Worm (Caenorhabditis elegans): Measurements from ENCODE around the gene C53C7.3.
A peak's percentile ranks its signal among the peaks of the same experiment; 100 is the strongest.

Gene C53C7.3

DNA sequence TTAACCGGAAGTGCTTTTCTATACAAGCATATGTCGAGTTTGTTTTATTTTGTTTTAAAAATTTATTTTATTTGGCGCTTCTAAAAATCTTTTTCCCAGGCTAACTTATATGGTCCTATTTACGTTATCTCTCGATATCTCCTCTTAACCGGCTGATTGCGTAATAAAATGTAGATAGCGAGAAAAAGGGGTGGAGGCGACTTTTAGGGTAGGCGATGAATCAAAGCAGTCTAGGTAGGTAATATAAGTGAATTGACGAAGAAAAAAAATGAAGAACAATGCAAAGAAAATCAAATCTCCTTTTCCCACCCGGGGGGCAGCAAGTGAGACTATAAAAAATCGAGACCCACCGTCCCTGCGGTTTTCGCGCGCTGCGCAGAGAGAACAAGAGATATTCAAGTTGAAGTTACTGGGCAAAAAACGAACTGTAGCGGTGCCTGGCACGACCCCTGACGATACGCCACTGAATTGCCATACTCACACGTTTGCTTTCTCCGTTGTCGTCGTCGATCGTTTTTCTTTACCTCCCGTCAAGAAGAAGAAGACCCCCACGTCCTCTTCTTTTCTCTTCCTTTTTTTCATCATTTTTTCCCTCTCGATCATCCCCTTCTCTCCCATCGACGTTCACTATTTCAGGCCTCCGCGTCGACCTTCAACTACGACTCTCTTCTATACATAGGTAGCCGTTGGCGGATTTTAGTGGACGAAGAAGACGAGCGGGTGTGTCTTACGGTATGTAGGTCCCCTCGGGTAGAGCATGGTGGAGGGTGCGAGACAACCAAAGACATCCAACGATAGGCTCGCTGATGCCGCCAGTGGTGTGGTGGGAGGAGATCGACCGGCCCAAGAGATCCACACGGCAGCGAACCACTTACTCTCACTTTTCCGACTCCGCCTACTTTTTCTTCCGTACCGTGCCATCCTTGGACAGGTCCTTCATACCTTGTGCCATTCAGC, 40.2 kb upstream of the C53C7.3 start, which contains the start of gene nhr-25:
nhr-25 (plus strand) TSS at position 637 of the 957 bp plus-strand sequence.
- no peak for TF ChIP-seq hlh-15 (tag; optimal IDR thresholded peaks at IDR 0.05)
- no peak for TF ChIP-seq pqm-1 (tag; optimal IDR thresholded peaks at IDR 0.05)
- TF ChIP-seq hlh-6 (tag; optimal IDR thresholded peaks at IDR 0.05), result no peak
- no peak for TF ChIP-seq sdc-2 (tag; optimal IDR thresholded peaks at IDR 0.05)
- TF ChIP-seq elt-2 (tag; optimal IDR thresholded peaks at IDR 0.05), result peak; percentile 62
- no peak for TF ChIP-seq pha-2 (tag; optimal IDR thresholded peaks at IDR 0.05)
- TF ChIP-seq ceh-31 (tag; optimal IDR thresholded peaks at IDR 0.05), result peak; percentile 17
- no peak for TF ChIP-seq syd-9 (tag; optimal IDR thresholded peaks at IDR 0.05)
- no peak for TF ChIP-seq pat-9 (tag; optimal IDR thresholded peaks at IDR 0.05)
- TF ChIP-seq ref-2 (tag; optimal IDR thresholded peaks at IDR 0.05), result no peak
- TF ChIP-seq T23F11.4 (GFP tag; optimal IDR thresholded peaks at IDR 0.05), result no peak

ce11 chrX:13008895-13009294, 39.5 kb upstream of the C53C7.3 start:
- TF ChIP-seq nhr-11 (tag; optimal IDR thresholded peaks at IDR 0.05) (no peak), hlh-8 (tag; optimal IDR thresholded peaks at IDR 0.05) (no peak), hlh-30 (tag; optimal IDR thresholded peaks at IDR 0.05; ENCODE audit: insufficient read depth) (no peak), elt-2 (tag; optimal IDR thresholded peaks at IDR 0.05) (no peak), ceh-22 (tag; optimal IDR thresholded peaks at IDR 0.05) (no peak), nfya-1 (tag; optimal IDR thresholded peaks at IDR 0.05) (no peak), che-1 (tag; optimal IDR thresholded peaks at IDR 0.05) (no peak), ztf-16 (tag; optimal IDR thresholded peaks at IDR 0.05) (no peak), lim-6 (tag; optimal IDR thresholded peaks at IDR 0.05) (no peak), sdc-2 (tag; optimal IDR thresholded peaks at IDR 0.05) (no peak), pha-2 (tag; optimal IDR thresholded peaks at IDR 0.05) (no peak), K02D7.2 (tag; optimal IDR thresholded peaks at IDR 0.05) (no peak), zip-5 (tag; optimal IDR thresholded peaks at IDR 0.05) (no peak), ceh-14 (tag; optimal IDR thresholded peaks at IDR 0.05) (no peak)

- TF ChIP-seq ceh-34 (tag; optimal IDR thresholded peaks at IDR 0.05), result no peak
- TF ChIP-seq ceh-31 (tag; optimal IDR thresholded peaks at IDR 0.05), result peak; percentile 22
- no peak for TF ChIP-seq pat-9 (tag; optimal IDR thresholded peaks at IDR 0.05)
Measured at ce11 chrX:13009645-13010044, 38.7 kb upstream of the C53C7.3 start.

ce11 chrX:13011897-13012296, 36.5 kb upstream of the C53C7.3 start:
- TF ChIP-seq fax-1 (tag; optimal IDR thresholded peaks at IDR 0.05), result no peak
- TF ChIP-seq tbx-2 (tag; optimal IDR thresholded peaks at IDR 0.05), result peak; percentile 64
- TF ChIP-seq rnt-1 (tag; optimal IDR thresholded peaks at IDR 0.05), result peak; percentile 6
- peak; percentile 2 for TF ChIP-seq unc-55 (GFP tag; optimal IDR thresholded peaks at IDR 0.05)

DNA sequence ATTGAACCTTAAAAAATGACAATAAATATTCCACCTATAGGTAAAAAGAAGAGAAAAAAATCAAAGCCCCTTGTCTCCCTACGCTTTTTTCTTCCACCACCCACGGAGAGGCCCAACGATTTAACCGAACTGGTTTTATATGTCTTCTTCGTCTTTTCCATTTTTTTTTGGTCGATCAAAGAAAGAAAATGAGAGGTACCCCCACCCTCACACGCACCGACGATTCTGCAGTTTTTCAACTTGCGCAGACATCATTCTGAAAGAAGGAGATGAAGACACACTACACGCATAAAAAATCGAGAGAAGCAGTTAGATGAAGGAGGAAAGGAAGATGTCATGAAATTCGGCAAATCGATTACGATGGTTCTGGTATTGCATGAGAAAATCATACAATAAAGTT, 34.0 kb upstream of the C53C7.3 start:
- TF ChIP-seq mec-3 (tag; optimal IDR thresholded peaks at IDR 0.05; ENCODE audit: borderline replicate concordance), result no peak
- no peak for TF ChIP-seq pag-3 (tag; optimal IDR thresholded peaks at IDR 0.05; ENCODE audit: borderline replicate concordance)
- TF ChIP-seq lim-6 (tag; optimal IDR thresholded peaks at IDR 0.05), result no peak

DNA sequence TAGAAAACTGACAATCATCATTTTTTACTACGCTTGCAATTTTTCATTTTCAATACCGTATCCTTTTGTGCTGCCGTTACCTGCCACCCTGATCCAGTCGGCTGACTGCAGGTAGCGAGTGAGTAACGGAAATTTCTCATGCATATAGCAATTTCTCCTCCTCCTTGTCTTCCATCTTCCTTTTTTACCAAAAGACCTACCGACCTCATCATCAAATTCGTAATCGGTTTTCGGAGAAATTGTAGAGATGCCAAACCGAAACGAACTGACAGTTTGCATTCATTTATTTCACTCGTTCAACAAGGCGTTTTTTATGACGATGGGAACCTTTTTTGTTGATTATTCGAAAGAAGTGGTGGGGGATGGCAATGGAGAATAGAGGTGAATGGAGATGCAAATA, 32.1 kb upstream of the C53C7.3 start:
- TF ChIP-seq pat-9 (tag; optimal IDR thresholded peaks at IDR 0.05), result no peak
- TF ChIP-seq ceh-9 (tag; optimal IDR thresholded peaks at IDR 0.05), result no peak
- TF ChIP-seq hlh-6 (tag; optimal IDR thresholded peaks at IDR 0.05), result no peak
- TF ChIP-seq unc-55 (GFP tag; optimal IDR thresholded peaks at IDR 0.05), result no peak
- TF ChIP-seq elt-4 (tag; optimal IDR thresholded peaks at IDR 0.05), result no peak
- TF ChIP-seq C08G9.2 (tag; optimal IDR thresholded peaks at IDR 0.05), result no peak
- no peak for TF ChIP-seq ceh-2 (tag; optimal IDR thresholded peaks at IDR 0.05)
- no peak for TF ChIP-seq hlh-8 (tag; optimal IDR thresholded peaks at IDR 0.05)

Measured in whole organism, late embryonic.